Fruit fly (Drosophila melanogaster) whole organism, embryonic: Measurements from ENCODE around the gene CG43915.

ENCODE experiments used
- CG1024 ChIP-seq: fragments of 200-800 bp; sonication (Bioruptor generic); IDR thresholded peaks from 2 replicates; pipeline ENCODE4 v1.3.6; 2022; ENCODE audit warnings: missing biosample characterization, missing genetic modification characterization
- CG12659 ChIP-seq: fragments of 200-800 bp; sonication (Bioruptor generic); optimal IDR thresholded peaks from 3 replicates; lab custom pipeline; 2017; ENCODE audit warnings: mild to moderate bottlenecking, missing biosample characterization, missing genetic modification reagents, missing genetic modification characterization
- CG13424 ChIP-seq: fragments of 200-800 bp; sonication (Bioruptor generic); optimal IDR thresholded peaks from 2 replicates; lab custom pipeline; 2019; ENCODE audit warnings: missing biosample characterization, mild to moderate bottlenecking, missing genetic modification characterization, moderate library complexity
- CG14710 ChIP-seq: fragments of 200-800 bp; sonication (Bioruptor generic); optimal IDR thresholded peaks from 3 replicates; lab custom pipeline; 2019; ENCODE audit warnings: missing biosample characterization, mild to moderate bottlenecking, missing genetic modification characterization, moderate library complexity
- CG14860 ChIP-seq: fragments of 200-800 bp; sonication (Bioruptor generic); IDR thresholded peaks from 3 replicates; pipeline ENCODE4 v1.3.6; 2022; ENCODE audit warnings: missing biosample characterization, missing genetic modification characterization; ENCODE audit not compliant: partially characterized antibody
- CG1603 ChIP-seq: fragments of 200-800 bp; sonication (Bioruptor generic); optimal IDR thresholded peaks from 2 replicates; lab custom pipeline; 2019; ENCODE audit warnings: missing biosample characterization, mild to moderate bottlenecking, missing genetic modification characterization, moderate library complexity
- CG16813 ChIP-seq: fragments of 200-800 bp; sonication (Bioruptor generic); IDR thresholded peaks from 3 replicates; pipeline ENCODE4 v1.3.6; 2022; ENCODE audit warnings: missing biosample characterization, missing genetic modification characterization; ENCODE audit not compliant: partially characterized antibody
- CG17186 ChIP-seq: fragments of 200-800 bp; sonication (Bioruptor generic); optimal IDR thresholded peaks from 3 replicates; lab custom pipeline; 2017; ENCODE audit warnings: missing biosample characterization, missing genetic modification reagents, missing genetic modification characterization
- CG2202 ChIP-seq: fragments of 200-800 bp; sonication (Bioruptor generic); optimal IDR thresholded peaks from 2 replicates; lab custom pipeline; 2018; ENCODE audit warnings: missing biosample characterization, mild to moderate bottlenecking, missing genetic modification characterization
- CG34376 ChIP-seq: fragments of 200-800 bp; sonication (Bioruptor generic); optimal IDR thresholded peaks from 2 replicates; lab custom pipeline; 2018; ENCODE audit warnings: missing biosample characterization, mild to moderate bottlenecking, missing genetic modification characterization
- CG42726 ChIP-seq: fragments of 200-800 bp; sonication (Bioruptor generic); IDR thresholded peaks from 2 replicates; pipeline ENCODE4 v1.3.6; 2022; ENCODE audit warnings: missing biosample characterization, missing genetic modification characterization; ENCODE audit not compliant: partially characterized antibody
- CG4617 ChIP-seq: fragments of 200-800 bp; sonication (Bioruptor generic); optimal IDR thresholded peaks from 3 replicates; lab custom pipeline; 2016; ENCODE audit warnings: missing biosample characterization, missing genetic modification characterization, borderline replicate concordance
- CG6791 ChIP-seq: fragments of 200-800 bp; sonication (Bioruptor generic); IDR thresholded peaks from 3 replicates; pipeline ENCODE4 v1.3.6; 2022; ENCODE audit warnings: missing biosample characterization, missing genetic modification characterization; ENCODE audit not compliant: partially characterized antibody
- CG7839 ChIP-seq: fragments of 200-800 bp; sonication (Bioruptor generic); optimal IDR thresholded peaks from 3 replicates; lab custom pipeline; 2018; ENCODE audit warnings: missing biosample characterization, mild to moderate bottlenecking, missing genetic modification characterization, moderate library complexity
- Dll ChIP-seq: fragments of 200-800 bp; sonication (Bioruptor generic); IDR thresholded peaks from 4 replicates; pipeline ENCODE4 v1.3.6; 2022; ENCODE audit warnings: missing biosample characterization, missing genetic modification characterization; ENCODE audit not compliant: partially characterized antibody
- Doc3 ChIP-seq: fragments of 200-800 bp; sonication (Bioruptor generic); IDR thresholded peaks from 3 replicates; pipeline ENCODE4 v1.3.6; 2022; ENCODE audit warnings: missing biosample characterization, missing genetic modification characterization; ENCODE audit not compliant: partially characterized antibody
- Dp ChIP-seq: fragments of 200-800 bp; sonication (Bioruptor generic); optimal IDR thresholded peaks from 2 replicates; lab custom pipeline; 2018; ENCODE audit warnings: missing biosample characterization, mild to moderate bottlenecking, missing genetic modification characterization, moderate library complexity
- Ets97D ChIP-seq: fragments of 200-800 bp; sonication (Bioruptor generic); optimal IDR thresholded peaks from 3 replicates; lab custom pipeline; 2016; ENCODE audit warnings: missing biosample characterization, missing genetic modification characterization
- HmgZ ChIP-seq: fragments of 200-800 bp; sonication (Bioruptor generic); optimal IDR thresholded peaks from 2 replicates; lab custom pipeline; 2018; ENCODE audit warnings: missing biosample characterization, mild to moderate bottlenecking, missing genetic modification characterization
- Hr3 ChIP-seq: fragments of 200-800 bp; sonication (Bioruptor generic); optimal IDR thresholded peaks from 3 replicates; lab custom pipeline; 2016; ENCODE audit warnings: missing biosample characterization, missing genetic modification characterization
- Myb ChIP-seq: fragments of 200-800 bp; sonication (Bioruptor generic); optimal IDR thresholded peaks from 2 replicates; lab custom pipeline; 2016; ENCODE audit warnings: missing biosample characterization, missing genetic modification characterization
- Opbp ChIP-seq: fragments of 200-800 bp; sonication (Bioruptor generic); IDR thresholded peaks from 3 replicates; pipeline ENCODE4 v1.3.6; 2022; ENCODE audit warnings: missing biosample characterization, missing genetic modification characterization; ENCODE audit not compliant: partially characterized antibody
- Pdp1 ChIP-seq, 2 experiments: fragments of 200-800 bp; sonication (Bioruptor generic); optimal IDR thresholded peaks; 3 replicates each; lab custom pipeline; 2016; ENCODE audit warnings: missing biosample characterization in 2 of 2, missing genetic modification characterization in 2 of 2, mild to moderate bottlenecking in 1 of 2, moderate library complexity in 1 of 2
- amos ChIP-seq: fragments of 200-800 bp; sonication (Bioruptor generic); IDR thresholded peaks from 2 replicates; pipeline ENCODE4 v1.3.6; 2022; ENCODE audit warnings: missing biosample characterization, missing genetic modification characterization; ENCODE audit not compliant: partially characterized antibody
- ato ChIP-seq: fragments of 200-800 bp; sonication (Bioruptor generic); IDR thresholded peaks from 2 replicates; pipeline ENCODE4 v1.3.6; 2022; ENCODE audit warnings: missing biosample characterization, missing genetic modification characterization; ENCODE audit not compliant: partially characterized antibody
- bbx ChIP-seq: fragments of 200-800 bp; sonication (Bioruptor generic); IDR thresholded peaks from 2 replicates; pipeline ENCODE4 v1.3.6; 2022; ENCODE audit warnings: missing biosample characterization, missing genetic modification characterization; ENCODE audit not compliant: partially characterized antibody
- en ChIP-seq: fragments of 200-800 bp; sonication (Bioruptor generic); optimal IDR thresholded peaks from 2 replicates; lab custom pipeline; 2016; ENCODE audit warnings: missing biosample characterization, missing genetic modification characterization
- gfzf ChIP-seq: fragments of 200-800 bp; sonication (Bioruptor generic); optimal IDR thresholded peaks from 2 replicates; lab custom pipeline; 2016; ENCODE audit warnings: missing biosample characterization, mild to moderate bottlenecking, missing genetic modification characterization, moderate library complexity
- jing ChIP-seq: fragments of 200-800 bp; sonication (Bioruptor generic); optimal IDR thresholded peaks from 2 replicates; lab custom pipeline; 2018; ENCODE audit warnings: missing biosample characterization, mild to moderate bottlenecking, missing genetic modification characterization
- kni ChIP-seq: fragments of 200-800 bp; sonication (Bioruptor generic); optimal IDR thresholded peaks from 3 replicates; lab custom pipeline; 2017; ENCODE audit warnings: mild to moderate bottlenecking, missing biosample characterization, missing genetic modification reagents, missing genetic modification characterization
- knrl ChIP-seq: fragments of 200-800 bp; sonication (Bioruptor generic); IDR thresholded peaks from 3 replicates; pipeline ENCODE4 v1.3.6; 2022; ENCODE audit warnings: missing biosample characterization, missing genetic modification characterization; ENCODE audit not compliant: partially characterized antibody
- lilli ChIP-seq: fragments of 200-800 bp; sonication (Bioruptor generic); optimal IDR thresholded peaks from 3 replicates; lab custom pipeline; 2016; ENCODE audit warnings: missing biosample characterization, missing genetic modification characterization
- onecut ChIP-seq: fragments of 200-800 bp; sonication (Bioruptor generic); IDR thresholded peaks from 2 replicates; pipeline ENCODE4 v1.3.6; 2022; ENCODE audit warnings: missing biosample characterization, missing genetic modification characterization
- phol ChIP-seq: fragments of 200-800 bp; sonication (Bioruptor generic); optimal IDR thresholded peaks from 3 replicates; lab custom pipeline; 2018; ENCODE audit warnings: missing biosample characterization, mild to moderate bottlenecking, missing genetic modification characterization, moderate library complexity
- pzg ChIP-seq: fragments of 200-800 bp; sonication (Bioruptor generic); optimal IDR thresholded peaks from 3 replicates; lab custom pipeline; 2018; ENCODE audit warnings: missing biosample characterization, mild to moderate bottlenecking, missing genetic modification characterization, moderate library complexity
- sna ChIP-seq: fragments of 200-800 bp; sonication (Bioruptor generic); IDR thresholded peaks from 2 replicates; pipeline ENCODE4 v1.3.6; 2022; ENCODE audit warnings: missing biosample characterization, missing genetic modification characterization; ENCODE audit not compliant: partially characterized antibody
- stwl ChIP-seq: fragments of 200-800 bp; sonication (Bioruptor generic); optimal IDR thresholded peaks from 3 replicates; lab custom pipeline; 2018; ENCODE audit warnings: missing biosample characterization, mild to moderate bottlenecking, missing genetic modification characterization, moderate library complexity
- sug ChIP-seq: fragments of 200-800 bp; optimal IDR thresholded peaks from 2 replicates; lab custom pipeline; 2019; ENCODE audit warnings: missing biosample characterization, mild to moderate bottlenecking, missing genetic modification characterization, moderate library complexity
- tgo ChIP-seq: fragments of 200-800 bp; sonication (Bioruptor generic); IDR thresholded peaks from 3 replicates; pipeline ENCODE4 v1.3.6; 2022; ENCODE audit warnings: missing biosample characterization, missing genetic modification characterization
- tna ChIP-seq: fragments of 200-800 bp; sonication (Bioruptor generic); IDR thresholded peaks from 2 replicates; pipeline ENCODE4 v1.3.6; 2022; ENCODE audit warnings: missing biosample characterization, missing genetic modification characterization; ENCODE audit not compliant: partially characterized antibody
- unc-4 ChIP-seq: fragments of 200-800 bp; sonication (Bioruptor generic); IDR thresholded peaks from 2 replicates; pipeline ENCODE4 v1.3.6; 2022; ENCODE audit warnings: missing biosample characterization, missing genetic modification characterization; ENCODE audit not compliant: partially characterized antibody
- zen2 ChIP-seq: fragments of 200-800 bp; sonication (Bioruptor generic); IDR thresholded peaks from 3 replicates; pipeline ENCODE4 v1.3.6; 2022; ENCODE audit warnings: missing biosample characterization, missing genetic modification characterization; ENCODE audit not compliant: partially characterized antibody

Gene CG43915

dm6 chr3L:3937806-3938205 is 34.9 kb upstream of the CG43915 start, which contains the start of gene CG10866 (continued):
- peak; percentile 87; the same call in 1 of the 2 replicates for TF ChIP-seq amos (GFP tag; lab: Robert Waterston, UW)
- no peak for TF ChIP-seq Hr3
- TF ChIP-seq HmgZ: peak; percentile 1
- TF ChIP-seq CG34376: no peak
- no peak for TF ChIP-seq kni
- no peak for TF ChIP-seq jing
- peak; percentile 73 for TF ChIP-seq pzg (GFP tag; lab: Kevin White, UChicago)
- no peak for TF ChIP-seq onecut (GFP tag; lab: Robert Waterston, UW)
- TF ChIP-seq CG12659 (GFP tag; lab: Kevin White, UChicago): peak; percentile 6
- no peak for TF ChIP-seq CG1024
- peak; percentile 64 for TF ChIP-seq tna (GFP tag; lab: Robert Waterston, UW)
- peak; percentile 85 for TF ChIP-seq bbx (GFP tag; lab: Robert Waterston, UW)
- no peak for TF ChIP-seq CG13424
- TF ChIP-seq zen2 (GFP tag; lab: Robert Waterston, UW): peak; percentile 82
- TF ChIP-seq gfzf: peak; percentile 46
- TF ChIP-seq CG4617: peak; percentile 25
- peak; percentile 8 for TF ChIP-seq phol (tag; lab: Kevin White, UChicago)
- TF ChIP-seq tgo: no peak
- peak; percentile 66; the same call in 2 of the 3 replicates for TF ChIP-seq CG14860
- peak; percentile 56 for TF ChIP-seq ato (GFP tag; lab: Robert Waterston, UW)
- TF ChIP-seq CG42726: peak; percentile 52; the same call in 1 of the 2 replicates
- TF ChIP-seq unc-4: peak; percentile 84
- TF ChIP-seq stwl (tag; lab: Kevin White, UChicago): peak; percentile 87
- TF ChIP-seq Pdp1 (GFP tag; optimal IDR thresholded peaks at IDR 0.05; lab: Kevin White, UChicago): peak in 1 of 2 experiments; percentile 51
- TF ChIP-seq CG16813: peak; percentile 84
- TF ChIP-seq sug (tag; lab: Kevin White, UChicago): no peak
- peak; percentile 85; the same call in 2 of the 3 replicates for TF ChIP-seq Opbp (GFP tag; lab: Robert Waterston, UW)
- TF ChIP-seq CG1603 (tag; lab: Kevin White, UChicago): no peak
- TF ChIP-seq Dll (GFP tag; lab: Robert Waterston, UW): peak; percentile 87; the same call in 3 of the 4 replicates
- TF ChIP-seq en (GFP tag; lab: Kevin White, UChicago): no peak
- TF ChIP-seq Dp: peak; percentile 77
- TF ChIP-seq Myb (GFP tag; lab: Kevin White, UChicago): peak; percentile 93
- no peak for TF ChIP-seq lilli (GFP tag; lab: Kevin White, UChicago)
- TF ChIP-seq CG14710 (tag; lab: Kevin White, UChicago): peak; percentile 36
- peak; percentile 80 for TF ChIP-seq knrl (GFP tag; lab: Robert Waterston, UW)
- TF ChIP-seq CG2202 (tag; lab: Kevin White, UChicago): no peak
- TF ChIP-seq Doc3 (GFP tag; lab: Robert Waterston, UW): peak; percentile 86
- no peak for TF ChIP-seq CG7839 (tag; lab: Kevin White, UChicago)
- peak; percentile 44 for TF ChIP-seq CG17186 (GFP tag; lab: Kevin White, UChicago)
- peak; percentile 82 for TF ChIP-seq sna (GFP tag; lab: Robert Waterston, UW)
- peak; percentile 81 for TF ChIP-seq CG6791 (GFP tag; lab: Robert Waterston, UW)
- peak; percentile 30 for TF ChIP-seq Ets97D (GFP tag; lab: Kevin White, UChicago)
